Fruit fly (Drosophila melanogaster) whole organism, pupa: ENCODE measurements around the gene RPA3.

Source experiments
- CG10348 ChIP-seq: fragments of 200-800 bp; sonication (Bioruptor generic); IDR thresholded peaks from 2 replicates; pipeline ENCODE4 v1.3.6; 2022; ENCODE audit warnings: missing biosample characterization, missing genetic modification characterization
- CG12605 ChIP-seq: fragments of 200-800 bp; sonication (Bioruptor generic); IDR thresholded peaks from 2 replicates; pipeline ENCODE4 v1.3.6; 2022; ENCODE audit warnings: missing biosample characterization, missing genetic modification characterization
- CG13204 ChIP-seq: fragments of 200-800 bp; sonication (Bioruptor generic); optimal IDR thresholded peaks from 2 replicates; lab custom pipeline; 2018; ENCODE audit warnings: missing biosample characterization, mild to moderate bottlenecking, missing genetic modification characterization, moderate library complexity
- CG14655 ChIP-seq: fragments of 200-800 bp; sonication (Bioruptor generic); optimal IDR thresholded peaks from 3 replicates; lab custom pipeline; 2017; ENCODE audit warnings: mild to moderate bottlenecking, missing biosample characterization, missing genetic modification reagents, missing genetic modification characterization
- CG15710 ChIP-seq: fragments of 200-800 bp; sonication (Bioruptor generic); optimal IDR thresholded peaks from 2 replicates; lab custom pipeline; 2018; ENCODE audit warnings: missing biosample characterization, mild to moderate bottlenecking, missing genetic modification characterization, moderate library complexity
- CG17806 ChIP-seq: fragments of 200-800 bp; sonication (Bioruptor generic); optimal IDR thresholded peaks from 2 replicates; lab custom pipeline; 2018; ENCODE audit warnings: missing biosample characterization, mild to moderate bottlenecking, missing genetic modification characterization, moderate library complexity
- CG32121 ChIP-seq: fragments of 200-800 bp; sonication (Bioruptor generic); IDR thresholded peaks from 2 replicates; pipeline ENCODE4 v1.3.6; 2022; ENCODE audit warnings: missing biosample characterization, missing genetic modification characterization
- CG34367 ChIP-seq: fragments of 200-800 bp; sonication (Bioruptor generic); optimal IDR thresholded peaks from 2 replicates; lab custom pipeline; 2018; ENCODE audit warnings: missing biosample characterization, mild to moderate bottlenecking, missing genetic modification characterization
- CG4496 ChIP-seq: fragments of 200-800 bp; sonication (Bioruptor generic); IDR thresholded peaks from 3 replicates; pipeline ENCODE4 v1.3.6; 2022; ENCODE audit warnings: missing biosample characterization, missing genetic modification characterization
- CG8159 ChIP-seq: fragments of 200-800 bp; sonication (Bioruptor generic); optimal IDR thresholded peaks from 3 replicates; lab custom pipeline; 2018; ENCODE audit warnings: missing biosample characterization, mild to moderate bottlenecking, missing genetic modification characterization, moderate library complexity
- CG8301 ChIP-seq: fragments of 200-800 bp; sonication (Bioruptor generic); optimal IDR thresholded peaks from 2 replicates; lab custom pipeline; 2018; ENCODE audit warnings: missing biosample characterization, mild to moderate bottlenecking, missing genetic modification characterization
- CG9948 ChIP-seq: fragments of 200-800 bp; sonication (Bioruptor generic); optimal IDR thresholded peaks from 2 replicates; lab custom pipeline; 2018; ENCODE audit warnings: missing biosample characterization, mild to moderate bottlenecking, missing genetic modification characterization, moderate library complexity
- D1 ChIP-seq: fragments of 200-800 bp; sonication (Bioruptor generic); optimal IDR thresholded peaks from 2 replicates; lab custom pipeline; 2018; ENCODE audit warnings: missing biosample characterization, mild to moderate bottlenecking, missing genetic modification characterization, moderate library complexity
- EcR ChIP-seq: fragments of 200-800 bp; sonication (Bioruptor generic); optimal IDR thresholded peaks from 3 replicates; lab custom pipeline; 2019; ENCODE audit warnings: missing biosample characterization, missing genetic modification characterization, mild to moderate bottlenecking, moderate library complexity, missing genetic modification reagents
- Ets98B ChIP-seq: fragments of 200-800 bp; sonication (Bioruptor generic); IDR thresholded peaks from 2 replicates; pipeline ENCODE4 v1.3.6; 2022; ENCODE audit warnings: missing biosample characterization, missing genetic modification characterization
- Pif1A ChIP-seq: fragments of 200-800 bp; sonication (Bioruptor generic); optimal IDR thresholded peaks from 3 replicates; lab custom pipeline; 2016; ENCODE audit warnings: missing biosample characterization, missing genetic modification characterization
- Pif1B ChIP-seq: fragments of 200-800 bp; sonication (Bioruptor generic); optimal IDR thresholded peaks from 3 replicates; lab custom pipeline; 2016; ENCODE audit warnings: missing biosample characterization, missing genetic modification characterization
- Snoo ChIP-seq: fragments of 200-800 bp; sonication (Bioruptor generic); optimal IDR thresholded peaks from 3 replicates; lab custom pipeline; 2017; ENCODE audit warnings: missing biosample characterization, mild to moderate bottlenecking, missing genetic modification characterization, inconsistent platforms
- fd96Ca ChIP-seq: fragments of 200-800 bp; sonication (Bioruptor generic); IDR thresholded peaks from 3 replicates; pipeline ENCODE4 v1.3.6; 2022; ENCODE audit warnings: missing biosample characterization, missing genetic modification characterization
- gl ChIP-seq: fragments of 200-800 bp; sonication (Bioruptor generic); optimal IDR thresholded peaks from 2 replicates; lab custom pipeline; 2018; ENCODE audit warnings: missing biosample characterization, mild to moderate bottlenecking, missing genetic modification characterization
- rn ChIP-seq: fragments of 200-800 bp; sonication (Bioruptor generic); IDR thresholded peaks from 2 replicates; pipeline ENCODE4 v1.3.6; 2022; ENCODE audit warnings: missing biosample characterization, missing genetic modification characterization

RPA3 gene

DNA sequence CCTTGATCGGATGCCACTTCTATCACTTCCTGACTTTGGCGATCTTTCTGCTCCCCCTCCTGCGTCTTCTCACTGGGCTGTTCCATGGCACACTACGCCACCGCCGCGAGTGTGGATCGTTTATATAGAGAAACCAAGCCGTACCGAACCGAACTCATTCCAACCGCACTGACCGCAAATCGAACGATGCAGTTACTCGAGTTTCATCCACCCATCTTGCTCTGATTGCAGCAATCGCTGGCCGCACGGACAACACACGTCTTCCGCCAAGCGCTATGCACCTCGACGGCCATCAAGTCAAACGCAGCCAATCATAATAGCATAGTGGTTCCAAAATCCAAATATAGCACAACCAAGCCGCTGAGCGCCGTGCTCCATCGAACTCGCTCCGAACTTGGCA is 31.6 kb downstream of the RPA3 start, which contains the start of gene pkm:
pkm (minus strand) TSS at position 101 of the 400 bp plus-strand sequence.
- TF ChIP-seq fd96Ca (no peak), Pif1A (GFP tag; lab: Kevin White, UChicago) (no peak), CG13204 (GFP tag; lab: Kevin White, UChicago) (no peak), CG10348 (GFP tag; lab: Robert Waterston, UW) (no peak), CG14655 (GFP tag; lab: Kevin White, UChicago) (no peak), D1 (tag; lab: Kevin White, UChicago) (no peak), Ets98B (GFP tag; lab: Robert Waterston, UW) (no peak), rn (GFP tag; lab: Robert Waterston, UW) (no peak), gl (no peak), CG12605 (GFP tag; lab: Robert Waterston, UW) (no peak), Snoo (tag; lab: Kevin White, UChicago) (no peak), CG32121 (GFP tag; lab: Robert Waterston, UW) (no peak), CG8301 (tag; lab: Kevin White, UChicago) (no peak), CG9948 (tag; lab: Kevin White, UChicago) (no peak), CG34367 (no peak)

DNA sequence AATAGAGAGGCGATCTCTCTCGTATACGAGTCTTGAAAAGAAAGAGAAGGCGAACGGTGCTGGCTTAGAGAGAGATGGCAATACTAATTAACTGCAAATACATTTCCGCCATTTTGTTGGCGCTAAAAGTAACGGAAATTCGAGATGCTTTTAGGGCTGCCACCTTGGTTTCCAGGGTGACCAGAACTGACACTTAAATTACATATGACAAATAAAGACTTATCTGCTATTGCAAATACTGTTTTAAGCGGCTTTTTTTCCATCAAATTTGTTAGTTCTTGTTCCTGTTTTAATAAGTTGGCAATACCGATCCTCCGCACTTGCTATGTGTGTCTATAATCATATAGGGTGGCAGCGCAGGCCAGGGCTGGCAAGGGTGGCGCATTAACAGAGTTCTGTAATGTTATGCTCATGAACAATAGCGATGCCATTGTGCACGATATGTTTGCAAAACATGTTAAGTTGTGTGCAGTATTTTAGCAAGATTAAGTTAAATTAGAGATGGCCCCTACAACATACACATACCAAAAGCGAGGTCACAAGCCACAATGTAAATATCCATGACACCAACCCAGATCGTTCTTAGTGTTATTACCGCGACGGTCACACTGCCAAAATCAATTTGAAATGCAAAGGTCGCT is 35.3 kb downstream of the RPA3 start, which contains the start of gene nod:
nod (plus strand) TSS at position 573 of the 641 bp plus-strand sequence.
- peak; percentile 4 for TF ChIP-seq CG8301 (tag; lab: Kevin White, UChicago)
- no peak for TF ChIP-seq Pif1A (GFP tag; lab: Kevin White, UChicago)
- no peak for TF ChIP-seq Pif1B (GFP tag; lab: Kevin White, UChicago)
- no peak for TF ChIP-seq CG10348 (GFP tag; lab: Robert Waterston, UW)
- TF ChIP-seq EcR (GFP tag; lab: Kevin White, UChicago): no peak
- no peak; the same call in 1 of the 2 replicates for TF ChIP-seq Ets98B (GFP tag; lab: Robert Waterston, UW)
- no peak for TF ChIP-seq CG14655 (GFP tag; lab: Kevin White, UChicago)
- peak; percentile 27 for TF ChIP-seq CG9948 (tag; lab: Kevin White, UChicago)
- TF ChIP-seq D1 (tag; lab: Kevin White, UChicago): no peak
- TF ChIP-seq fd96Ca: 0 out of 3 replicates have a peak, but pooled peaks have one; percentile 55
- peak; percentile 35 for TF ChIP-seq CG17806 (tag; lab: Kevin White, UChicago)
- TF ChIP-seq CG8159 (tag; lab: Kevin White, UChicago): peak; percentile 35
- TF ChIP-seq CG15710 (tag; lab: Kevin White, UChicago): peak; percentile 9
- 0 out of 3 replicates have a peak, but pooled peaks have one; percentile 45 for TF ChIP-seq CG4496 (GFP tag; lab: Robert Waterston, UW)
- TF ChIP-seq rn (GFP tag; lab: Robert Waterston, UW): no peak
- TF ChIP-seq CG32121 (GFP tag; lab: Robert Waterston, UW): peak; percentile 47; the same call in 1 of the 2 replicates
- TF ChIP-seq CG13204 (GFP tag; lab: Kevin White, UChicago): no peak
- no peak for TF ChIP-seq gl
- 0 out of 2 replicates have a peak, but pooled peaks have one; percentile 21 for TF ChIP-seq CG12605 (GFP tag; lab: Robert Waterston, UW)
- TF ChIP-seq CG34367: peak; percentile 2
- peak; percentile 31 for TF ChIP-seq Snoo (tag; lab: Kevin White, UChicago)

dm6 chrX:11578841-11579240 is 36.8 kb downstream of the RPA3 start:
- no peak for TF ChIP-seq fd96Ca
- no peak for TF ChIP-seq EcR (GFP tag; lab: Kevin White, UChicago)
- TF ChIP-seq CG15710 (tag; lab: Kevin White, UChicago): no peak
- no peak for TF ChIP-seq CG8159 (tag; lab: Kevin White, UChicago)
- no peak for TF ChIP-seq CG34367
- TF ChIP-seq CG9948 (tag; lab: Kevin White, UChicago): no peak
- TF ChIP-seq Snoo (tag; lab: Kevin White, UChicago): no peak
- TF ChIP-seq CG10348 (GFP tag; lab: Robert Waterston, UW): no peak
- no peak for TF ChIP-seq CG14655 (GFP tag; lab: Kevin White, UChicago)
- TF ChIP-seq gl: no peak
- TF ChIP-seq CG12605 (GFP tag; lab: Robert Waterston, UW): no peak
- no peak for TF ChIP-seq rn (GFP tag; lab: Robert Waterston, UW)

DNA sequence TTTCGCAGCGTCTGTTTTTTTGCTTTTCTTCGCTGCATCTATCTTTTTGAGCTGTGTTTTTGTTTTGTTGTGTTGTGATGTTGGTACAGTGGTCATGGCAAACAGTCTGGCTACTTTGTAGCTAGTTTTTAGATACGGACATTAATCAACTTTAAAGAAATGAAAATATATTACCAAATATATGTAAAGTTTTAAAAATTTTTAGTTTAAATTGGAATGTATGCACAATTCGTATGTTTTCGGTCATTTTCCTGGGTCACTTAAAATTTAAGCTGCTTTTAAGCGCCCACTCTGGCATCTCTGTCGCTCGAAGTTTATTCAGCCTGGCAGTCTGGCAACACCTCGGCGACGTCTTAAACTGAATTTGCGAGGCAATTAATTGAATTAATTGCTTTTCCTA is 39.1 kb downstream of the RPA3 start, which contains the start of gene CG11695:
CG11695 (plus strand) TSS at position 344 of the 400 bp plus-strand sequence.
- TF ChIP-seq CG8301 (tag; lab: Kevin White, UChicago) (peak; percentile 58), EcR (GFP tag; lab: Kevin White, UChicago) (peak; percentile 2), CG12605 (GFP tag; lab: Robert Waterston, UW) (peak; percentile 27; the same call in 1 of the 2 replicates), CG13204 (GFP tag; lab: Kevin White, UChicago) (no peak), CG9948 (tag; lab: Kevin White, UChicago) (peak; percentile 51), CG34367 (peak; percentile 58), CG10348 (GFP tag; lab: Robert Waterston, UW) (0 out of 2 replicates have a peak, but pooled peaks have one; percentile 23), Snoo (tag; lab: Kevin White, UChicago) (peak; percentile 59), D1 (tag; lab: Kevin White, UChicago) (no peak), fd96Ca (peak; percentile 47; the same call in 1 of the 3 replicates), CG32121 (GFP tag; lab: Robert Waterston, UW) (peak; percentile 41; the same call in 1 of the 2 replicates), CG8159 (tag; lab: Kevin White, UChicago) (peak; percentile 74), gl (peak; percentile 55), CG15710 (tag; lab: Kevin White, UChicago) (peak; percentile 78), CG17806 (tag; lab: Kevin White, UChicago) (peak; percentile 49), CG4496 (GFP tag; lab: Robert Waterston, UW) (peak; percentile 77; the same call in 2 of the 3 replicates), Ets98B (GFP tag; lab: Robert Waterston, UW) (peak; percentile 49), CG14655 (GFP tag; lab: Kevin White, UChicago) (no peak), Pif1A (GFP tag; lab: Kevin White, UChicago) (no peak), rn (GFP tag; lab: Robert Waterston, UW) (0 out of 2 replicates have a peak, but pooled peaks have one; percentile 9), Pif1B (GFP tag; lab: Kevin White, UChicago) (no peak)
